Worm (Caenorhabditis elegans): ENCODE data around the gene F16G10.10.

Gene F16G10.10

ce11 chrII:2436757-2437156 is 46.0 kb upstream of the F16G10.10 start:
- TF ChIP-seq unc-62 (GFP tag; optimal IDR thresholded peaks at IDR 0.05 in 1 of 2) (peak in 1 of 2 experiments; percentile 37), unc-62 (tag; optimal IDR thresholded peaks at IDR 0.05) (no peak), ama-1 (optimal IDR thresholded peaks at IDR 0.05) (no peak)

DNA sequence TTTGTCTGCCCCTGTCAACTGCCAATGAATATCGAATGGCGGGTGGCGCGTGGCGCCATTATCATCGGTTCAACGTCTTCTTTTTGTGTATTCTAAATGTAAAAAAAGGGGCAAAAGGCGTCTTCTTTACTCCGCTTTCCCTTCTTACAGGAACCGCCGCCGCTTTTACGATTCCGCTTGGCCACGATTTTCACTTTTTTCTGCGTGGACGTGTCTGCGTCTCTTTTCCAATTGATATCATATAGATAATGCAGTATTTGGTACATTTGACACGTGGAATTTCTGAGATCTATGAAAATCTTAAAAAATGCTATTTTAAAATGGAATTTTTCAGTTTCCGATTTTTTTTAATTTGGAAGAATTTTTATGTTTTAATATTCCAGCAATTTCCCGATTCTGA is 44.8 kb upstream of the F16G10.10 start:
- TF ChIP-seq snpc-1.2 (GFP tag; IDR thresholded peaks at IDR 0.05) (no peak), mxl-3 (GFP tag; optimal IDR thresholded peaks at IDR 0.05) (peak; percentile 9)

DNA sequence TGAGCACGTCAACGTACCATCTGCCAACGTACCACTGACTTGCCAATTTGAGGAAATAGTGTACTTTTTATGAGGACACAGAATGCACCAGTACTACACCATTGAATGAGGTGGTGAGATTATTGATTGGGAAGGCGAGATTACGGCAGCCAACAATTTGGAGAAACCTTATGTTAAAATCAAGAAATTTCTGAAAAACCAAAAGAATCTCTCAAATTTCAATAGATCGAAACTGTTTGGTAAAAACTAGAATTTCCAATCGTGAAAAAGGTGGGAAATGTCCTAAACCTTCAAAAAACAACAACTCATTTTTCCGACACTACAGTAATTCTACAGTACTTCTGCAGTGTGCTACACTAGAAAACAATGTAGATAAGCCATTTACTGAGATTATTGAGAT is 41.2 kb upstream of the F16G10.10 start, which contains the start of gene ceh-86:
Gene ceh-86 (minus strand): TSS at position 101 of the 400 bp plus-strand sequence.
- TF ChIP-seq vab-7 (GFP tag; IDR thresholded peaks at IDR 0.05) (no peak), unc-39 (tag; optimal IDR thresholded peaks at IDR 0.05) (no peak), zip-11 (GFP tag; IDR thresholded peaks at IDR 0.05) (no peak), saeg-2 (GFP tag; IDR thresholded peaks at IDR 0.05) (no peak), ama-1 (optimal IDR thresholded peaks at IDR 0.05) (no peak), ZK337.2 (GFP tag; IDR thresholded peaks at IDR 0.05) (no peak), spr-3 (GFP tag; optimal IDR thresholded peaks at IDR 0.05) (no peak), lir-3 (tag; optimal IDR thresholded peaks at IDR 0.05) (no peak), ceh-62 (tag; optimal IDR thresholded peaks at IDR 0.05) (no peak), mes-2 (tag; optimal IDR thresholded peaks at IDR 0.05; ENCODE audit: poor library complexity, severe bottlenecking) (no peak), arid-1 (GFP tag; conservative IDR thresholded peaks at IDR 0.05) (no peak), lin-15B (tag; optimal IDR thresholded peaks at IDR 0.05) (no peak), F44E2.7 (GFP tag; IDR thresholded peaks at IDR 0.05) (no peak), jun-1 (tag; optimal IDR thresholded peaks at IDR 0.05) (no peak), fkh-10 (GFP tag; optimal IDR thresholded peaks at IDR 0.05) (no peak), zip-2 (tag; optimal IDR thresholded peaks at IDR 0.05) (no peak), nhr-10 (tag; optimal IDR thresholded peaks at IDR 0.05) (no peak), ceh-20 (GFP tag; IDR thresholded peaks at IDR 0.05) (no peak), T20F7.1 (GFP tag; optimal IDR thresholded peaks at IDR 0.05) (no peak)

DNA sequence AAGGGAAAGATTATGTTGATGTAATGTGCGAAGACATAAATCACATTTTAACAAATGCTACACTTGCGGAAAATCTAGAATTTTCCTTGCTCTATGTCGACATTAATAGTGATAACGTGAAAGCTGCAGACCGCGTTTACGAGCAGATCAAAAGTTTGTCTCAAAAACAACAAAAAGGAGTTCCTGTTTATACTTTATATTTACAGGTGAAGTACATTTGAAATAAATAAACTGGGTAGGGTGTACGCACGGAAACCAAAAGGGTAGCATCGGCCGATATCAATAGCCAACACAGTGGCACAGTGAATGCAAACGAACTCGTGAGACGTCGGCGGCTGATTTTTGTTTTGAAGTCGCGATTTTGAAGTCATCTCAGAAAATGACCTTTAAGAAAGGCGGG is 31.6 kb upstream of the F16G10.10 start:
- TF ChIP-seq F10B5.3 (tag; optimal IDR thresholded peaks at IDR 0.05): no peak
- TF ChIP-seq daf-16 (GFP tag; optimal IDR thresholded peaks at IDR 0.05): no peak
- TF ChIP-seq daf-16 (tag; optimal IDR thresholded peaks at IDR 0.05): peak; percentile 80
- no peak for TF ChIP-seq tra-1 (GFP tag; IDR thresholded peaks at IDR 0.05)
- TF ChIP-seq egl-43 (GFP tag; IDR thresholded peaks at IDR 0.05): no peak
- no peak for TF ChIP-seq Y75B8A.6 (GFP tag; IDR thresholded peaks at IDR 0.05)
- peak in 1 of 2 experiments; percentile 57 for TF ChIP-seq unc-62 (GFP tag; optimal IDR thresholded peaks at IDR 0.05 in 1 of 2)
- TF ChIP-seq unc-62 (tag; optimal IDR thresholded peaks at IDR 0.05): no peak

DNA sequence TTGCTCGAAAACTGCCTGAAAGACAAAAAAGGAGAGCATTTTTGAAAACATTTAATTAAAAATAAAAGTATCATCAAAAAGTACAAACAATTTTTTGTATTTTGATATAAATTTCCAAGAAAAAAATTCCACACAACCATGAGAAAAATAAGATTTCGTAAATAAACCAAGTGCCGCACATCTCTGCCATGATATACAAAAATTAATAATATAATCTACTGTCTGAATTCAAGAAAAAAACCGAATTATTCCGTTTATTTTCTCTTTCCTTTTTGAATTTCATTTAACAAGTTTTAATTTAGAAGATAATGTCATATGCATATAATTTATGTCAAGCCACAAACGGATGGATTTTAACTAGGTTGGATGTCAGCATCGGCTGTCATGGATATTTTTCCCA is 31.1 kb upstream of the F16G10.10 start, which contains the start of gene F42G2.2:
Gene F42G2.2 (plus strand): TSS at position 301 of the 400 bp plus-strand sequence.
- TF ChIP-seq ces-1 (GFP tag; optimal IDR thresholded peaks at IDR 0.05) (no peak), F10B5.3 (tag; optimal IDR thresholded peaks at IDR 0.05) (no peak), nhr-237 (tag; optimal IDR thresholded peaks at IDR 0.05) (no peak), pqm-1 (tag; optimal IDR thresholded peaks at IDR 0.05) (no peak)

DNA sequence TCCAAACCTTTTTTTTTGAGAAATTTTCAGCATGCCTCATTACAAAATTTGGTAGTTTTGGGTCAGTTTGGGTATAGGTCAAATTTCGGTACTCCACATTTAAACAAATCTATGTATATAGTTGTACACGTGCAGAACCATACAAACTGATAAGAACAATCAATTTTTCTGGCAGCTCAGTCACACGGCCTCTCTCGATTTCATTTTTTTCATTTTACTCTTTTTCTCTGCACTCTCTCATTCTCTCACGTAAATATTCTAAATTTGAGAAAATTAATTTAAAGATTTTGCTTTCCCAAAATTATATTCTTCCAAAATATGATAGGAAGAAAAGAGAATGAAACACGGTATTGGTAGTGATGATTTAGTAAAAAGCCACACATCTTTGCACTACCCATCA is 30.4 kb upstream of the F16G10.10 start:
- peak; percentile 53 for TF ChIP-seq dmd-6 (GFP tag; IDR thresholded peaks at IDR 0.05)
- no peak for TF ChIP-seq dpl-1 (GFP tag; optimal IDR thresholded peaks at IDR 0.05)
- peak; percentile 42 for TF ChIP-seq hlh-30 (tag; optimal IDR thresholded peaks at IDR 0.05; ENCODE audit: insufficient read depth)
- peak in 1 of 2 experiments; percentile 26 for TF ChIP-seq mdl-1 (tag; optimal IDR thresholded peaks at IDR 0.05)
- TF ChIP-seq zfp-2 (tag; optimal IDR thresholded peaks at IDR 0.05): no peak
- TF ChIP-seq dve-1 (tag; optimal IDR thresholded peaks at IDR 0.05; ENCODE audit: insufficient read depth): peak; percentile 28
- no peak for TF ChIP-seq aha-1 (tag)
- TF ChIP-seq dmd-8 (GFP tag; IDR thresholded peaks at IDR 0.05): no peak
- TF ChIP-seq pqm-1 (tag; optimal IDR thresholded peaks at IDR 0.05): peak; percentile 36
- TF ChIP-seq daf-16 (GFP tag; optimal IDR thresholded peaks at IDR 0.05): no peak
- TF ChIP-seq daf-16 (tag; optimal IDR thresholded peaks at IDR 0.05): peak; percentile 63
- peak; percentile 39; the same call in 1 of the 2 replicates for TF ChIP-seq pha-4 (GFP tag; IDR thresholded peaks at IDR 0.05)
- TF ChIP-seq pha-4 (tag; optimal IDR thresholded peaks at IDR 0.05): no peak
- TF ChIP-seq hif-1 (tag; optimal IDR thresholded peaks at IDR 0.05): peak in 1 of 2 experiments; percentile 35
- TF ChIP-seq nhr-28 (tag; optimal IDR thresholded peaks at IDR 0.05): peak; percentile 35
